Fruit fly (Drosophila melanogaster) whole organism, pupa: ENCODE results near the gene CG32137.
A peak's percentile ranks its signal among the peaks of the same experiment; 100 is the strongest.

Source experiments
- CG10348 ChIP-seq: fragments of 200-800 bp; sonication (Bioruptor generic); IDR thresholded peaks from 2 replicates; pipeline ENCODE4 v1.3.6; 2022; ENCODE audit warnings: missing biosample characterization, missing genetic modification characterization
- CG12605 ChIP-seq: fragments of 200-800 bp; sonication (Bioruptor generic); IDR thresholded peaks from 2 replicates; pipeline ENCODE4 v1.3.6; 2022; ENCODE audit warnings: missing biosample characterization, missing genetic modification characterization
- CG13204 ChIP-seq: fragments of 200-800 bp; sonication (Bioruptor generic); optimal IDR thresholded peaks from 2 replicates; lab custom pipeline; 2018; ENCODE audit warnings: missing biosample characterization, mild to moderate bottlenecking, missing genetic modification characterization, moderate library complexity
- CG14655 ChIP-seq: fragments of 200-800 bp; sonication (Bioruptor generic); optimal IDR thresholded peaks from 3 replicates; lab custom pipeline; 2017; ENCODE audit warnings: mild to moderate bottlenecking, missing biosample characterization, missing genetic modification reagents, missing genetic modification characterization
- CG15710 ChIP-seq: fragments of 200-800 bp; sonication (Bioruptor generic); optimal IDR thresholded peaks from 2 replicates; lab custom pipeline; 2018; ENCODE audit warnings: missing biosample characterization, mild to moderate bottlenecking, missing genetic modification characterization, moderate library complexity
- CG17806 ChIP-seq: fragments of 200-800 bp; sonication (Bioruptor generic); optimal IDR thresholded peaks from 2 replicates; lab custom pipeline; 2018; ENCODE audit warnings: missing biosample characterization, mild to moderate bottlenecking, missing genetic modification characterization, moderate library complexity
- CG32121 ChIP-seq: fragments of 200-800 bp; sonication (Bioruptor generic); IDR thresholded peaks from 2 replicates; pipeline ENCODE4 v1.3.6; 2022; ENCODE audit warnings: missing biosample characterization, missing genetic modification characterization
- CG34367 ChIP-seq: fragments of 200-800 bp; sonication (Bioruptor generic); optimal IDR thresholded peaks from 2 replicates; lab custom pipeline; 2018; ENCODE audit warnings: missing biosample characterization, mild to moderate bottlenecking, missing genetic modification characterization
- CG4496 ChIP-seq: fragments of 200-800 bp; sonication (Bioruptor generic); IDR thresholded peaks from 3 replicates; pipeline ENCODE4 v1.3.6; 2022; ENCODE audit warnings: missing biosample characterization, missing genetic modification characterization
- CG8159 ChIP-seq: fragments of 200-800 bp; sonication (Bioruptor generic); optimal IDR thresholded peaks from 3 replicates; lab custom pipeline; 2018; ENCODE audit warnings: missing biosample characterization, mild to moderate bottlenecking, missing genetic modification characterization, moderate library complexity
- CG8301 ChIP-seq: fragments of 200-800 bp; sonication (Bioruptor generic); optimal IDR thresholded peaks from 2 replicates; lab custom pipeline; 2018; ENCODE audit warnings: missing biosample characterization, mild to moderate bottlenecking, missing genetic modification characterization
- CG9948 ChIP-seq: fragments of 200-800 bp; sonication (Bioruptor generic); optimal IDR thresholded peaks from 2 replicates; lab custom pipeline; 2018; ENCODE audit warnings: missing biosample characterization, mild to moderate bottlenecking, missing genetic modification characterization, moderate library complexity
- D1 ChIP-seq: fragments of 200-800 bp; sonication (Bioruptor generic); optimal IDR thresholded peaks from 2 replicates; lab custom pipeline; 2018; ENCODE audit warnings: missing biosample characterization, mild to moderate bottlenecking, missing genetic modification characterization, moderate library complexity
- EcR ChIP-seq: fragments of 200-800 bp; sonication (Bioruptor generic); optimal IDR thresholded peaks from 3 replicates; lab custom pipeline; 2019; ENCODE audit warnings: missing biosample characterization, missing genetic modification characterization, mild to moderate bottlenecking, moderate library complexity, missing genetic modification reagents
- Ets98B ChIP-seq: fragments of 200-800 bp; sonication (Bioruptor generic); IDR thresholded peaks from 2 replicates; pipeline ENCODE4 v1.3.6; 2022; ENCODE audit warnings: missing biosample characterization, missing genetic modification characterization
- Pif1A ChIP-seq: fragments of 200-800 bp; sonication (Bioruptor generic); optimal IDR thresholded peaks from 3 replicates; lab custom pipeline; 2016; ENCODE audit warnings: missing biosample characterization, missing genetic modification characterization
- Pif1B ChIP-seq: fragments of 200-800 bp; sonication (Bioruptor generic); optimal IDR thresholded peaks from 3 replicates; lab custom pipeline; 2016; ENCODE audit warnings: missing biosample characterization, missing genetic modification characterization
- Snoo ChIP-seq: fragments of 200-800 bp; sonication (Bioruptor generic); optimal IDR thresholded peaks from 3 replicates; lab custom pipeline; 2017; ENCODE audit warnings: missing biosample characterization, mild to moderate bottlenecking, missing genetic modification characterization, inconsistent platforms
- fd96Ca ChIP-seq: fragments of 200-800 bp; sonication (Bioruptor generic); IDR thresholded peaks from 3 replicates; pipeline ENCODE4 v1.3.6; 2022; ENCODE audit warnings: missing biosample characterization, missing genetic modification characterization
- gl ChIP-seq: fragments of 200-800 bp; sonication (Bioruptor generic); optimal IDR thresholded peaks from 2 replicates; lab custom pipeline; 2018; ENCODE audit warnings: missing biosample characterization, mild to moderate bottlenecking, missing genetic modification characterization
- rn ChIP-seq: fragments of 200-800 bp; sonication (Bioruptor generic); IDR thresholded peaks from 2 replicates; pipeline ENCODE4 v1.3.6; 2022; ENCODE audit warnings: missing biosample characterization, missing genetic modification characterization

The CG32137 gene

DNA sequence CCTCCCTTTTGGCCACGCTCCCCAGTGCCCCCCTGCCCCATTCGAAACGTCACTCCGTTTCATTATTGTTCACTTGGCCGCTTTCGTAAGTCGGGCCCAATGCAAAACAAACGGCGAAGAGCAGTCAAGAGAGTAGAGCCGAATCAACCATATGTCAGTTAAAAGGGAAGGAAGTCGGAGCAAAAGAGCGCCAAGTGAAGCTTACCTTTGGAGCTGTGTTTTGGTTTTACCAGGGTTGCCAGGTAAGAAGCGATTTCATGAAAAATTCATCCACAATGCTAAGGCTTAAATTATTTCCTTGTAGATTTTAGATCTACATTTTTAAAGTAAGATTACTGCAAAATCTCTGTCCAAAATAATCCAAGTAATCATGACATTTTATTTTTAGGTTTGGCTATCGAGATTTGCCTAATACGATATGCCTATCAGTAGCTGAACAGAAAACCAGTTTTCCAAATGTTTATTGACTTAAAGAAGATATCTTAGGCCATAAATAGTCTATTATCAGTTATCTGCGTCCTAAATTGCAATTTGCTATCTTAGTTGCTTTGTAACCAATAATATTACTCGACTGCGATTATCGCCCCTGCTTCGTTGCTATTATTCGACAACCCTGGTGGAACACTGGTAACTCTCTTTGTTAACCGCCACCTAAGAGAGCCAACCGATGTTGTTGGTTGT is 440 bp upstream of the CG32137 start:
- TF ChIP-seq CG32121 (GFP tag; lab: Robert Waterston, UW) (peak; percentile 76), CG4496 (GFP tag; lab: Robert Waterston, UW) (peak; percentile 74), Ets98B (GFP tag; lab: Robert Waterston, UW) (peak; percentile 76), CG8301 (peak; percentile 96), CG12605 (GFP tag; lab: Robert Waterston, UW) (no peak; the same call in 1 of the 2 replicates), fd96Ca (GFP tag; lab: Robert Waterston, UW) (peak; percentile 76; the same call in 2 of the 3 replicates), CG15710 (tag; lab: Kevin White, UChicago) (peak; percentile 94), D1 (tag; lab: Kevin White, UChicago) (peak; percentile 73), Pif1B (GFP tag; lab: Kevin White, UChicago) (peak; percentile 93), CG13204 (peak; percentile 68), rn (GFP tag; lab: Robert Waterston, UW) (0 out of 2 replicates have a peak, but pooled peaks have one; percentile 53), CG9948 (tag; lab: Kevin White, UChicago) (peak; percentile 93), gl (tag; lab: Kevin White, UChicago) (peak; percentile 72), CG8159 (tag; lab: Kevin White, UChicago) (peak; percentile 96), CG34367 (tag; lab: Kevin White, UChicago) (peak; percentile 89), Snoo (tag; lab: Kevin White, UChicago) (peak; percentile 94), EcR (GFP tag; lab: Kevin White, UChicago) (no peak), CG14655 (GFP tag; lab: Kevin White, UChicago) (peak; percentile 97), CG17806 (tag; lab: Kevin White, UChicago) (peak; percentile 87), CG10348 (GFP tag; lab: Robert Waterston, UW) (peak; percentile 48; the same call in 1 of the 2 replicates), Pif1A (GFP tag; lab: Kevin White, UChicago) (peak; percentile 94)

- TF ChIP-seq Pif1A (GFP tag; lab: Kevin White, UChicago) (no peak), CG8301 (no peak), EcR (GFP tag; lab: Kevin White, UChicago) (peak; percentile 13)
- TF ChIP-seq, all 21 proteins: peak for 1
Measured at dm6 chr3L:13946003-13946402, 7.0 kb downstream of the CG32137 start.

DNA sequence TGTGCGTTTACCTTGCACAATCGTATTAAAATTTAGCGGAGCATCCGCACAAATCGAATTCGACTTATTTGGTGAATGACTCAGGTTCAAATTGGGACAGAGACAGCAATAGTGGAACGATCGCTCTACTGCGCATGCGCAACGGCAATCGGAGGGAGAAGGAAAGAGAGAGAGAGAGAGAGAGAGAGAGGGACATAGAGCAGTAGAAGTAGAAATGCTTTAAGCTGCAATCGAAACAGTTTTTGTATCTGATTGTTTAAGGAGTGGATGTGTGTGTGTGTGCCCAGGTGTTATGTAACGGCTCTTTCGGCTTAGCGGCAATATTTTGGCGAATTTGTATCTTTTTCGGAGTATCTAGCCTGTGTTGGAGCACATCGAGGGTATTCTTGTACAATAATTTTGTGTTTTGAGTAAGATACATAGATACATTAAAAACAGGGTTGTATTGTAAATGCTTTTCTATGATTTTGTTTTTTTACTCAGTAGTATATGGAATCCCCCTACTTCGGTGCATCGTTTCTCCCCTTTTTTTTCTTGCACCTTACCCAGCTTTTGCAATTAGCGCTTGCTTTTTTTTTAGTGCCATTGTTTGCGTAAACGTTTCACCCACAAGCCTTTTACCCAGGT is 10.5 kb downstream of the CG32137 start:
- TF ChIP-seq CG14655 (GFP tag; lab: Kevin White, UChicago) (peak; percentile 33), CG9948 (tag; lab: Kevin White, UChicago) (no peak), D1 (tag; lab: Kevin White, UChicago) (no peak), Pif1A (GFP tag; lab: Kevin White, UChicago) (peak; percentile 6), CG8301 (peak; percentile 42), Ets98B (GFP tag; lab: Robert Waterston, UW) (peak; percentile 72), CG12605 (GFP tag; lab: Robert Waterston, UW) (0 out of 2 replicates have a peak, but pooled peaks have one; percentile 38), CG32121 (GFP tag; lab: Robert Waterston, UW) (peak; percentile 67; the same call in 1 of the 2 replicates), Pif1B (GFP tag; lab: Kevin White, UChicago) (no peak), CG4496 (GFP tag; lab: Robert Waterston, UW) (peak; percentile 82)

dm6 chr3L:13951564-13951963 is 12.5 kb downstream of the CG32137 start:
- TF ChIP-seq Ets98B (GFP tag; lab: Robert Waterston, UW) (no peak), CG32121 (GFP tag; lab: Robert Waterston, UW) (no peak), CG10348 (GFP tag; lab: Robert Waterston, UW) (no peak), CG34367 (tag; lab: Kevin White, UChicago) (no peak), CG17806 (tag; lab: Kevin White, UChicago) (no peak), CG13204 (no peak), Pif1B (GFP tag; lab: Kevin White, UChicago) (no peak), EcR (GFP tag; lab: Kevin White, UChicago) (no peak), rn (GFP tag; lab: Robert Waterston, UW) (no peak), gl (tag; lab: Kevin White, UChicago) (no peak)

DNA sequence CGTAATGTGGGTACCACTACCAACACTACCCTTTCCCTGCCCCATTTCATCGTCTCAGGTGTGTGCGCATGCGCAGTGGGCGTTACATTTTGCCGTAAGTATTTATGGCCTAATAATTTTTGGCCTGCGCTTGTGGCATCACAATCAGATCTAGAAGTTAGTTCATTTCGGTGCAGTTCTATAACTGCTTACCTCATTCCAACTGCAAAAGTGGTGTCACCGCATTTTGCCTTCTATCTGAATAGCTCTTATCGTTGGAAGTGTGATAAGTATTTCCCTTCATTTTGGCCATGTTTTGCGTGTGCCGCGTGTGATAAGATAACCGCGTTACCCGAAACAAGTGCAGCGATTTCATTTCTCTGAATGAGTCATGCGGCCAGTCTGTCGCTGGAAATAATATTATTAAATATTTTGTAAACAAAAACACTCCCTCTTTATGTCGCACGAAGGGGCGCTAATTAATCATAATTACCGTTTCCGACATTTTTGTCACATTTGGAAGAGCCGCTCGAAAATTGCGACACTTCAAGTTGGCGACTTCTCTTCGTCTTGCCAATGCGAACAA is 13.5 kb downstream of the CG32137 start:
- TF ChIP-seq fd96Ca (GFP tag; lab: Robert Waterston, UW) (no peak), CG14655 (GFP tag; lab: Kevin White, UChicago) (no peak), CG15710 (tag; lab: Kevin White, UChicago) (no peak), EcR (GFP tag; lab: Kevin White, UChicago) (no peak), CG12605 (GFP tag; lab: Robert Waterston, UW) (no peak), D1 (tag; lab: Kevin White, UChicago) (no peak), CG10348 (GFP tag; lab: Robert Waterston, UW) (no peak), gl (tag; lab: Kevin White, UChicago) (no peak), Pif1A (GFP tag; lab: Kevin White, UChicago) (no peak), CG17806 (tag; lab: Kevin White, UChicago) (no peak), CG9948 (tag; lab: Kevin White, UChicago) (no peak), Ets98B (GFP tag; lab: Robert Waterston, UW) (no peak), CG4496 (GFP tag; lab: Robert Waterston, UW) (no peak), CG32121 (GFP tag; lab: Robert Waterston, UW) (no peak), Snoo (tag; lab: Kevin White, UChicago) (no peak), CG34367 (tag; lab: Kevin White, UChicago) (no peak), CG8159 (tag; lab: Kevin White, UChicago) (no peak), CG8301 (no peak)
